Fruit fly (Drosophila melanogaster) whole organism, prepupa: ENCODE data around the gene goe.

Experiments
- CG11762 ChIP-seq: fragments of 200-800 bp; sonication (Bioruptor generic); optimal IDR thresholded peaks from 3 replicates; lab custom pipeline; 2016; ENCODE audit warnings: missing biosample characterization, missing genetic modification characterization; ENCODE audit not compliant: insufficient read depth
- CG11902 ChIP-seq: fragments of 200-800 bp; sonication (Bioruptor generic); optimal IDR thresholded peaks from 3 replicates; lab custom pipeline; 2016; ENCODE audit warnings: missing biosample characterization, missing genetic modification characterization
- CG15336 ChIP-seq: fragments of 200-800 bp; sonication (Bioruptor generic); IDR thresholded peaks from 2 replicates; pipeline ENCODE4 v1.3.6; 2022; ENCODE audit warnings: missing biosample characterization, missing genetic modification characterization
- CG16779 ChIP-seq: fragments of 200-800 bp; sonication (Bioruptor generic); optimal IDR thresholded peaks from 3 replicates; lab custom pipeline; 2017; ENCODE audit warnings: missing biosample characterization, mild to moderate bottlenecking, missing genetic modification characterization
- CG3032 ChIP-seq: fragments of 200-800 bp; optimal IDR thresholded peaks from 2 replicates; lab custom pipeline; 2019; ENCODE audit warnings: missing biosample characterization, mild to moderate bottlenecking, missing genetic modification characterization, moderate library complexity
- CG32006 ChIP-seq: fragments of 200-800 bp; sonication (Bioruptor generic); optimal IDR thresholded peaks from 3 replicates; lab custom pipeline; 2017; ENCODE audit warnings: missing biosample characterization, mild to moderate bottlenecking, missing genetic modification characterization
- CG3919 ChIP-seq: fragments of 200-800 bp; sonication (Bioruptor generic); optimal IDR thresholded peaks from 3 replicates; lab custom pipeline; 2016; ENCODE audit warnings: missing biosample characterization, missing genetic modification characterization
- CG6276 ChIP-seq: fragments of 200-800 bp; sonication (Bioruptor generic); optimal IDR thresholded peaks from 2 replicates; lab custom pipeline; 2017; ENCODE audit warnings: missing biosample characterization, mild to moderate bottlenecking, missing genetic modification characterization
- CG6808 ChIP-seq: fragments of 200-800 bp; sonication (Bioruptor generic); optimal IDR thresholded peaks from 3 replicates; lab custom pipeline; 2017; ENCODE audit warnings: missing biosample characterization, missing genetic modification characterization, mild to moderate bottlenecking, moderate library complexity, missing genetic modification reagents
- CG6854 ChIP-seq: fragments of 200-800 bp; sonication (Bioruptor generic); optimal IDR thresholded peaks from 2 replicates; lab custom pipeline; 2017; ENCODE audit warnings: missing biosample characterization, mild to moderate bottlenecking, missing genetic modification characterization
- CG7368 ChIP-seq: fragments of 200-800 bp; sonication (Bioruptor generic); optimal IDR thresholded peaks from 3 replicates; lab custom pipeline; 2016; ENCODE audit warnings: missing biosample characterization, missing genetic modification characterization
- CG8119 ChIP-seq: fragments of 200-800 bp; sonication (Bioruptor generic); IDR thresholded peaks from 3 replicates; pipeline ENCODE4 v1.3.6; 2022; ENCODE audit warnings: missing biosample characterization, missing genetic modification characterization
- CG8632 ChIP-seq: fragments of 200-800 bp; sonication (Bioruptor generic); optimal IDR thresholded peaks from 3 replicates; lab custom pipeline; 2016; ENCODE audit warnings: missing biosample characterization, missing genetic modification characterization
- CG9139 ChIP-seq: fragments of 200-800 bp; sonication (Bioruptor generic); optimal IDR thresholded peaks from 3 replicates; lab custom pipeline; 2017; ENCODE audit warnings: missing biosample characterization, mild to moderate bottlenecking, missing genetic modification characterization
- Eip78C ChIP-seq: fragments of 200-800 bp; sonication (Bioruptor generic); peaks from one replicate; lab custom pipeline; 2016; ENCODE audit warnings: missing biosample characterization, missing genetic modification characterization
- Ets21C ChIP-seq: fragments of 200-800 bp; sonication (Bioruptor generic); optimal IDR thresholded peaks from 3 replicates; lab custom pipeline; 2016; ENCODE audit warnings: missing biosample characterization, missing genetic modification characterization
- Ets96B ChIP-seq: fragments of 200-800 bp; optimal IDR thresholded peaks from 2 replicates; lab custom pipeline; 2019; ENCODE audit warnings: missing biosample characterization, mild to moderate bottlenecking, missing genetic modification characterization, moderate library complexity
- Gug ChIP-seq: fragments of 200-800 bp; sonication (Bioruptor generic); IDR thresholded peaks from 2 replicates; pipeline ENCODE4 v1.3.6; 2022; ENCODE audit warnings: missing biosample characterization, missing genetic modification characterization
- Hr39 ChIP-seq: fragments of 200-800 bp; sonication (Bioruptor generic); optimal IDR thresholded peaks from 2 replicates; lab custom pipeline; 2016; ENCODE audit warnings: missing biosample characterization, missing genetic modification characterization
- Hr4 ChIP-seq: fragments of 200-800 bp; sonication (Bioruptor generic); optimal IDR thresholded peaks from 3 replicates; lab custom pipeline; 2016; ENCODE audit warnings: missing biosample characterization, missing genetic modification characterization
- Met ChIP-seq: fragments of 200-800 bp; sonication (Bioruptor generic); optimal IDR thresholded peaks from 3 replicates; lab custom pipeline; 2016; ENCODE audit warnings: missing biosample characterization, missing genetic modification characterization
- OdsH ChIP-seq: fragments of 200-800 bp; sonication (Bioruptor generic); optimal IDR thresholded peaks from 3 replicates; lab custom pipeline; 2016; ENCODE audit warnings: missing biosample characterization, missing genetic modification characterization
- Smox ChIP-seq: fragments of 200-800 bp; sonication (Bioruptor generic); optimal IDR thresholded peaks from 3 replicates; lab custom pipeline; 2016; ENCODE audit warnings: missing biosample characterization, missing genetic modification characterization
- Sox14 ChIP-seq: fragments of 200-800 bp; sonication (Bioruptor generic); optimal IDR thresholded peaks from 3 replicates; lab custom pipeline; 2016; ENCODE audit warnings: missing biosample characterization, missing genetic modification characterization
- achi ChIP-seq: fragments of 200-800 bp; sonication (Bioruptor generic); optimal IDR thresholded peaks from 3 replicates; lab custom pipeline; 2016; ENCODE audit warnings: missing biosample characterization, missing genetic modification characterization
- acj6 ChIP-seq: fragments of 200-800 bp; sonication (Bioruptor generic); optimal IDR thresholded peaks from 3 replicates; lab custom pipeline; 2016; ENCODE audit warnings: missing biosample characterization, missing genetic modification characterization
- dac ChIP-seq: fragments of 200-800 bp; sonication (Bioruptor generic); optimal IDR thresholded peaks from 2 replicates; lab custom pipeline; 2017; ENCODE audit warnings: missing biosample characterization, mild to moderate bottlenecking, missing genetic modification characterization
- eg ChIP-seq: fragments of 200-800 bp; sonication (Bioruptor generic); IDR thresholded peaks from 3 replicates; pipeline ENCODE4 v1.3.6; 2022; ENCODE audit warnings: missing biosample characterization, missing genetic modification characterization
- esn ChIP-seq: fragments of 200-800 bp; sonication (Bioruptor generic); optimal IDR thresholded peaks from 2 replicates; lab custom pipeline; 2016; ENCODE audit warnings: missing biosample characterization, mild to moderate bottlenecking, missing genetic modification characterization, moderate library complexity
- fkh ChIP-seq: fragments of 200-800 bp; sonication (Bioruptor generic); optimal IDR thresholded peaks from 3 replicates; lab custom pipeline; 2017; ENCODE audit warnings: missing biosample characterization, mild to moderate bottlenecking, missing genetic modification characterization, moderate library complexity
- lz ChIP-seq: fragments of 200-800 bp; sonication (Bioruptor generic); optimal IDR thresholded peaks from 3 replicates; lab custom pipeline; 2016; ENCODE audit warnings: missing biosample characterization, missing genetic modification characterization
- ss ChIP-seq, 2 experiments: fragments of 200-800 bp; sonication (Bioruptor generic); optimal IDR thresholded peaks; 2 replicates in 1 of 2; 3 replicates in 1 of 2; lab custom pipeline; 2017 to 2018; ENCODE audit warnings: mild to moderate bottlenecking in 2 of 2, missing biosample characterization in 2 of 2, missing genetic modification characterization in 2 of 2, moderate library complexity in 1 of 2
- svp ChIP-seq: fragments of 200-800 bp; sonication (Bioruptor generic); peaks from one replicate; lab custom pipeline; 2016; ENCODE audit warnings: missing biosample characterization, missing genetic modification characterization

The goe gene

DNA sequence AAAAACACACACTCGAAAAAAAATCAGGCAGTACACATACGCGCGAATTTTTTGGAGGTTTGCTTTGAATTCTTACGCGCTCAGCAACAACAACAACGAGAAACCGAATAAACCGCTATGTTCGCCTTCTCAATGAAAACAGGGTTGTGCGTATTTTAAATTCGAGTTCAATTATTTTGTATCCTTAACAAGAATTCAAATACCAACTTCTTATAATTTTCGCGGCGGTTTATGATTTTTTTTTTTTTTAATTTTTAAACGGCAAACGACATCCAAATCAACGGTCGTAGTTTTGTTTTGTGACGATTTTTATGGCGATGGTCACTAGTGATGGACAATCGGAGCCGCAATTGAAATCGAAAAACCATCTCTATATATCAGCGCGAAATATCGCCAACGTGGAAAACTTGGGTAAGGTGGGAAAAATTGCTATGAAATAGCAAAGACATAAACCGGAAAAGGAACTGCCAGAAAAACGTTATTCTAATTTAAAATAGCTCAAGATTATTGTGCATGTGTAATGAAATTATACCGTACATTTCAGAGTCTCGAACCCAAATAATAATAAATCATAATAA is at the start of gene goe (continued):
- TF ChIP-seq svp (GFP tag; lab: Kevin White, UChicago), result peak; percentile 80
- no peak for TF ChIP-seq CG11762
- peak; percentile 49 for TF ChIP-seq achi (GFP tag; lab: Kevin White, UChicago)
- TF ChIP-seq Hr4 (GFP tag; lab: Kevin White, UChicago), result no peak
- no peak for TF ChIP-seq CG15336 (GFP tag; lab: Robert Waterston, UW)
- TF ChIP-seq CG6854 (GFP tag; lab: Kevin White, UChicago), result peak; percentile 40
- TF ChIP-seq CG32006 (GFP tag; lab: Kevin White, UChicago), result peak; percentile 15
- peak; percentile 68 for TF ChIP-seq Met (GFP tag; lab: Kevin White, UChicago)
- TF ChIP-seq CG3919, result peak; percentile 43

DNA sequence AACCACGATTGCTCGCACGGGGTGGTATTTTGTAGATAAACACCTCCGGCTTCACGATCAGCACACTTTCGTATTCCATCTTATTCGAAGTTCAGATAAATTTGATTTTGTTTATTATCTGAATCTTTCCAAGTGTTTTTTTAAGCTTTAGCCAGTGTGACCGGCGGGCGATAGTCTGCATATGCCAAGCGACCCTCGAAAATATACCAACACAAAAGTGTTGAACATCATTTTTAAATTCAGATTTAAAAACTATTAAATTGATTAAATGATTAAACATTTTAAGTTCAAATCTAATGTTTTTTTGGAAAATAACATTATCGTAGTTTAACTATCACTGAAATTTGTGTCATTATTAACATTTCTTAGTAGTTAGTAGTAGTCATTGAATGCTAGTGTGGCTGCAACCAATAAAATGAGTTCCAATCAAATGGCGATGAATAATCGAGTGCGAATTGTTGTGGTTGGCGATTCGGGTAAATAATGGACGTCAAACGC is 48.9 kb upstream of the goe start, which contains the start of the genes CG9132 and CG4789:
CG9132 (minus strand) TSS at position 181 of the 498 bp plus-strand sequence.
CG4789 (plus strand) TSS at position 401 of the 498 bp plus-strand sequence.
- TF ChIP-seq Gug (GFP tag; lab: Robert Waterston, UW) (0 out of 2 replicates have a peak, but pooled peaks have one; percentile 0), Smox (no peak), OdsH (GFP tag; lab: Kevin White, UChicago) (no peak)

DNA sequence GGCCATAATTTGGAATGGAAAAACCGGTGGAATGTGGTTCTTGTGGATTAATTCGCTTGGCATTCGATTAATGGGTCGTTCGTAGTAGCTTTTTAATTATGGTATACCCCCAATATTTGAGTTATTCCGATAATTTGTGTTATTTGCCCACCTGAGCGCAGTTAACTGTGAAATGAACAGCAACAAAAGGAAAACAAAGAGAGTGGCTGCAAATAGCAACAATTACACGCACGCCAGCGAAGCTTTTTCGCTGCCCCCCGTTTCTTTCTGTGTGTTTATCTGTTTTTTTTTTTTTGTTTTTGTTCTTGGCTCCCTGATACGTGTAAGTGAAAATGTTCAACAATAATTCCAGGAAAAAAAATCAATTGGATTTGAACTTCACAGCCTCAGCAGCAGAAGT is 48.2 kb upstream of the goe start:
- peak; percentile 10; the same call in 1 of the 2 replicates for TF ChIP-seq Gug (GFP tag; lab: Robert Waterston, UW)
- TF ChIP-seq esn (GFP tag; lab: Kevin White, UChicago), result peak; percentile 14
- no peak for TF ChIP-seq CG6808 (GFP tag; lab: Kevin White, UChicago)
- TF ChIP-seq Eip78C (GFP tag; lab: Kevin White, UChicago), result peak; percentile 67
- no peak for TF ChIP-seq CG11902 (GFP tag; lab: Kevin White, UChicago)
- peak; percentile 74 for TF ChIP-seq Sox14 (GFP tag; lab: Kevin White, UChicago)

DNA sequence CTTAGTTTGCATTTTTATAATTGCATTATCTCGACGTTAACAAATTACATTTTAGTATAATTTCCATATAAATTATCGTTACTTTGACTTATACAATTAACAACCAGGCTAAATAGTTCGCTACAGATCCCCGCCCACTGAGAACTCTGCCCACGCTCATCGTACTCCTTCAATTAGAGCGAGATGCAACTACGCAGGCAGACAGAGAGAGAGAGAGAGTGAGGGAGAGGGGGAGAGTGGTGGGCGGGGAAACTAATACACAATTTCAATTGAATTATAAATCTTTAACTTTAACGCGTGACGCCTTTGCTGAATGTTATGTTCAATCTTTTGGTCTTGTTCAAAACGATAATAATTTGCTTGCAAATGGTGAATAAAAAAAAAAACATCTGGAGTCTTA is 46.5 kb upstream of the goe start:
- no peak for TF ChIP-seq dac (GFP tag; lab: Kevin White, UChicago)
- no peak for TF ChIP-seq CG16779 (tag; lab: Kevin White, UChicago)
- no peak for TF ChIP-seq CG6854 (GFP tag; lab: Kevin White, UChicago)
- TF ChIP-seq fkh (GFP tag; lab: Kevin White, UChicago), result no peak
- no peak for TF ChIP-seq CG3032 (tag; lab: Kevin White, UChicago)
- TF ChIP-seq CG9139 (GFP tag; lab: Kevin White, UChicago), result no peak
- no peak for TF ChIP-seq Hr39 (GFP tag; lab: Kevin White, UChicago)
- TF ChIP-seq acj6 (GFP tag; lab: Kevin White, UChicago), result no peak
- no peak for TF ChIP-seq Ets96B (tag; lab: Kevin White, UChicago)
- TF ChIP-seq CG8119 (GFP tag; lab: Robert Waterston, UW), result no peak
- no peak for TF ChIP-seq CG7368 (GFP tag; lab: Kevin White, UChicago)
- no peak for TF ChIP-seq CG6276
- TF ChIP-seq lz (GFP tag; lab: Kevin White, UChicago), result no peak
- no peak for TF ChIP-seq ss (GFP tag; optimal IDR thresholded peaks at IDR 0.05; lab: Kevin White, UChicago)
- TF ChIP-seq CG3919, result no peak
- TF ChIP-seq Ets21C (GFP tag; lab: Kevin White, UChicago), result no peak
- no peak for TF ChIP-seq CG8632 (GFP tag; lab: Kevin White, UChicago)
- TF ChIP-seq eg (GFP tag; lab: Robert Waterston, UW), result no peak
